Fruit fly (Drosophila melanogaster) whole organism, embryonic: Measurements from ENCODE around the gene CG12990.
A peak's percentile ranks its signal among the peaks of the same experiment; 100 is the strongest.

ENCODE experiments used
- CG10321 ChIP-seq: fragments of 200-800 bp; sonication (Bioruptor generic); IDR thresholded peaks from 2 replicates; pipeline ENCODE4 v1.3.6; 2022; ENCODE audit warnings: missing biosample characterization, missing genetic modification characterization
- CG10366 ChIP-seq: fragments of 200-800 bp; sonication (Bioruptor generic); IDR thresholded peaks from 2 replicates; pipeline ENCODE4 v1.3.6; 2022; ENCODE audit warnings: missing biosample characterization, missing genetic modification characterization
- CG10462 ChIP-seq: fragments of 200-800 bp; sonication (Bioruptor generic); optimal IDR thresholded peaks from 2 replicates; lab custom pipeline; 2016; ENCODE audit warnings: missing biosample characterization, missing genetic modification characterization
- CG10654 ChIP-seq: fragments of 200-800 bp; sonication (Bioruptor generic); optimal IDR thresholded peaks from 2 replicates; lab custom pipeline; 2016; ENCODE audit warnings: missing biosample characterization, missing genetic modification characterization
- CG11085 ChIP-seq: fragments of 200-800 bp; sonication (Bioruptor generic); IDR thresholded peaks from 2 replicates; pipeline ENCODE4 v1.3.6; 2022; ENCODE audit warnings: missing biosample characterization, missing genetic modification characterization
- CG11504 ChIP-seq: fragments of 200-800 bp; sonication (Bioruptor generic); optimal IDR thresholded peaks from 3 replicates; lab custom pipeline; 2019; ENCODE audit warnings: missing biosample characterization, mild to moderate bottlenecking, missing genetic modification characterization, moderate library complexity
- CG12104 ChIP-seq: fragments of 200-800 bp; sonication (Bioruptor generic); optimal IDR thresholded peaks from 3 replicates; lab custom pipeline; 2016; ENCODE audit warnings: missing biosample characterization, missing genetic modification characterization
- CG14014 ChIP-seq: fragments of 200-800 bp; sonication (Bioruptor generic); IDR thresholded peaks from 2 replicates; pipeline ENCODE4 v1.3.6; 2022; ENCODE audit warnings: missing biosample characterization, missing genetic modification characterization
- CG15601 ChIP-seq: fragments of 200-800 bp; sonication (Bioruptor generic); optimal IDR thresholded peaks from 3 replicates; lab custom pipeline; 2019; ENCODE audit warnings: missing biosample characterization, mild to moderate bottlenecking, missing genetic modification characterization, moderate library complexity
- CG17186 ChIP-seq: fragments of 200-800 bp; sonication (Bioruptor generic); optimal IDR thresholded peaks from 3 replicates; lab custom pipeline; 2017; ENCODE audit warnings: missing biosample characterization, missing genetic modification reagents, missing genetic modification characterization
- CG17359 ChIP-seq: fragments of 200-800 bp; sonication (Bioruptor generic); optimal IDR thresholded peaks from 3 replicates; lab custom pipeline; 2018; ENCODE audit warnings: missing biosample characterization, mild to moderate bottlenecking, missing genetic modification characterization, moderate library complexity
- CG18262 ChIP-seq: fragments of 200-800 bp; optimal IDR thresholded peaks from 3 replicates; lab custom pipeline; 2019; ENCODE audit warnings: missing biosample characterization, mild to moderate bottlenecking, missing genetic modification characterization, moderate library complexity
- CG1832 ChIP-seq: fragments of 200-800 bp; sonication (Bioruptor generic); optimal IDR thresholded peaks from 2 replicates; lab custom pipeline; 2017; ENCODE audit warnings: missing biosample characterization, mild to moderate bottlenecking, missing genetic modification characterization, inconsistent platforms
- CG2116 ChIP-seq: fragments of 200-800 bp; sonication (Bioruptor generic); optimal IDR thresholded peaks from 3 replicates; lab custom pipeline; 2018; ENCODE audit warnings: missing biosample characterization, mild to moderate bottlenecking, missing genetic modification characterization
- CG2129 ChIP-seq: fragments of 200-800 bp; sonication (Bioruptor generic); IDR thresholded peaks from 2 replicates; pipeline ENCODE4 v1.3.6; 2022; ENCODE audit warnings: missing biosample characterization, missing genetic modification characterization; ENCODE audit not compliant: partially characterized antibody
- CG2875 ChIP-seq: fragments of 200-800 bp; sonication (Bioruptor generic); optimal IDR thresholded peaks from 2 replicates; lab custom pipeline; 2017; ENCODE audit warnings: missing biosample characterization, mild to moderate bottlenecking, missing genetic modification characterization, missing genetic modification reagents
- CG3163 ChIP-seq: fragments of 200-800 bp; sonication (Bioruptor generic); optimal IDR thresholded peaks from 3 replicates; lab custom pipeline; 2016; ENCODE audit warnings: missing biosample characterization, missing genetic modification characterization
- CG3281 ChIP-seq: fragments of 200-800 bp; sonication (Bioruptor generic); optimal IDR thresholded peaks from 3 replicates; lab custom pipeline; 2017; ENCODE audit warnings: missing biosample characterization, mild to moderate bottlenecking, missing genetic modification characterization
- CG4360 ChIP-seq: fragments of 200-800 bp; sonication (Bioruptor generic); IDR thresholded peaks from 2 replicates; pipeline ENCODE4 v1.3.6; 2022; ENCODE audit warnings: missing biosample characterization, missing genetic modification characterization
- CG4617 ChIP-seq: fragments of 200-800 bp; sonication (Bioruptor generic); optimal IDR thresholded peaks from 3 replicates; lab custom pipeline; 2016; ENCODE audit warnings: missing biosample characterization, missing genetic modification characterization, borderline replicate concordance
- CG9215 ChIP-seq: fragments of 200-800 bp; sonication (Bioruptor generic); IDR thresholded peaks from 2 replicates; pipeline ENCODE4 v1.3.6; 2022; ENCODE audit warnings: missing biosample characterization, missing genetic modification characterization
- CG9817 ChIP-seq: fragments of 200-800 bp; sonication (Bioruptor generic); optimal IDR thresholded peaks from 2 replicates; lab custom pipeline; 2018; ENCODE audit warnings: missing biosample characterization, mild to moderate bottlenecking, missing genetic modification characterization, moderate library complexity
- CkIIα-i1 ChIP-seq: fragments of 200-800 bp; sonication (Bioruptor generic); IDR thresholded peaks from 2 replicates; pipeline ENCODE4 v1.3.6; 2022; ENCODE audit warnings: missing biosample characterization, missing genetic modification characterization
- Dip2 ChIP-seq: fragments of 200-800 bp; sonication (Bioruptor generic); IDR thresholded peaks from 2 replicates; pipeline ENCODE4 v1.3.6; 2022; ENCODE audit warnings: missing biosample characterization, missing genetic modification characterization
- Ets65A ChIP-seq: fragments of 200-800 bp; sonication (Bioruptor generic); peaks from one replicate; lab custom pipeline; 2016; ENCODE audit warnings: missing biosample characterization, missing genetic modification characterization
- Fer1 ChIP-seq: fragments of 200-800 bp; sonication (Bioruptor generic); optimal IDR thresholded peaks from 2 replicates; lab custom pipeline; 2017; ENCODE audit warnings: missing biosample characterization, mild to moderate bottlenecking, missing genetic modification characterization
- HLH3B ChIP-seq: fragments of 200-800 bp; sonication (Bioruptor generic); IDR thresholded peaks from 2 replicates; pipeline ENCODE4 v1.3.6; 2022; ENCODE audit warnings: missing biosample characterization, missing genetic modification characterization
- Kr ChIP-seq: fragments of 200-800 bp; sonication (Bioruptor generic); optimal IDR thresholded peaks from 2 replicates; lab custom pipeline; 2017; ENCODE audit warnings: missing biosample characterization, mild to moderate bottlenecking, missing genetic modification characterization
- Med ChIP-seq: fragments of 200-800 bp; sonication (Bioruptor generic); peaks from one replicate; lab custom pipeline; 2016; ENCODE audit warnings: missing biosample characterization, missing genetic modification characterization, mild to moderate bottlenecking, inconsistent platforms, moderate library complexity
- Nf-YA ChIP-seq: fragments of 200-800 bp; sonication (Bioruptor generic); IDR thresholded peaks from 2 replicates; pipeline ENCODE4 v1.3.6; 2022; ENCODE audit warnings: missing biosample characterization, missing genetic modification characterization
- NfI ChIP-seq: fragments of 200-800 bp; sonication (Bioruptor generic); optimal IDR thresholded peaks from 3 replicates; lab custom pipeline; 2018; ENCODE audit warnings: missing biosample characterization, mild to moderate bottlenecking, missing genetic modification characterization, moderate library complexity
- ab ChIP-seq: fragments of 200-800 bp; sonication (Bioruptor generic); optimal IDR thresholded peaks from 2 replicates; lab custom pipeline; 2016; ENCODE audit warnings: missing biosample characterization, missing genetic modification characterization
- ap ChIP-seq: fragments of 200-800 bp; sonication (Bioruptor generic); IDR thresholded peaks from 2 replicates; pipeline ENCODE4 v1.3.6; 2022; ENCODE audit warnings: missing biosample characterization, missing genetic modification characterization
- bigmax ChIP-seq: fragments of 200-800 bp; sonication (Bioruptor generic); optimal IDR thresholded peaks from 2 replicates; lab custom pipeline; 2018; ENCODE audit warnings: missing biosample characterization, mild to moderate bottlenecking, missing genetic modification characterization
- bowl ChIP-seq: fragments of 200-800 bp; sonication (Bioruptor generic); IDR thresholded peaks from 2 replicates; pipeline ENCODE4 v1.3.6; 2022; ENCODE audit warnings: missing biosample characterization, missing genetic modification characterization
- cas ChIP-seq: fragments of 200-800 bp; sonication (Bioruptor generic); IDR thresholded peaks from 2 replicates; pipeline ENCODE4 v1.3.6; 2022; ENCODE audit warnings: missing biosample characterization, missing genetic modification characterization
- caup ChIP-seq: fragments of 200-800 bp; sonication (Bioruptor generic); optimal IDR thresholded peaks from 3 replicates; lab custom pipeline; 2017; ENCODE audit warnings: missing biosample characterization, mild to moderate bottlenecking, missing genetic modification characterization, moderate library complexity; ENCODE audit not compliant: severe bottlenecking
- chn ChIP-seq: fragments of 200-800 bp; sonication (Bioruptor generic); optimal IDR thresholded peaks from 2 replicates; lab custom pipeline; 2016; ENCODE audit warnings: missing biosample characterization, missing genetic modification characterization
- dmrt11E ChIP-seq: fragments of 200-800 bp; sonication (Bioruptor generic); optimal IDR thresholded peaks from 3 replicates; lab custom pipeline; 2018; ENCODE audit warnings: missing biosample characterization, mild to moderate bottlenecking, missing genetic modification characterization, moderate library complexity
- en ChIP-seq: fragments of 200-800 bp; sonication (Bioruptor generic); optimal IDR thresholded peaks from 2 replicates; lab custom pipeline; 2016; ENCODE audit warnings: missing biosample characterization, missing genetic modification characterization
- nerfin-1 ChIP-seq: fragments of 200-800 bp; sonication (Bioruptor generic); optimal IDR thresholded peaks from 3 replicates; lab custom pipeline; 2019; ENCODE audit warnings: missing biosample characterization, mild to moderate bottlenecking, missing genetic modification characterization, moderate library complexity
- otp ChIP-seq: fragments of 200-800 bp; sonication (Bioruptor generic); IDR thresholded peaks from 3 replicates; pipeline ENCODE4, ENCODE4 v1.3.6; 2022; ENCODE audit warnings: missing biosample characterization, missing genetic modification characterization
- peb ChIP-seq: fragments of 200-800 bp; sonication (Bioruptor generic); IDR thresholded peaks from 2 replicates; pipeline ENCODE4 v1.3.6; 2022; ENCODE audit warnings: missing biosample characterization, missing genetic modification characterization
- phol ChIP-seq: fragments of 200-800 bp; sonication (Bioruptor generic); optimal IDR thresholded peaks from 3 replicates; lab custom pipeline; 2018; ENCODE audit warnings: missing biosample characterization, mild to moderate bottlenecking, missing genetic modification characterization, moderate library complexity
- pita ChIP-seq: fragments of 200-800 bp; sonication (Bioruptor generic); optimal IDR thresholded peaks from 2 replicates; lab custom pipeline; 2017; ENCODE audit warnings: missing biosample characterization, mild to moderate bottlenecking, missing genetic modification characterization
- ranshi ChIP-seq: fragments of 200-800 bp; sonication (Bioruptor generic); IDR thresholded peaks from 2 replicates; pipeline ENCODE4 v1.3.6; 2022; ENCODE audit warnings: missing biosample characterization, missing genetic modification characterization
- rib ChIP-seq: fragments of 200-800 bp; sonication (Bioruptor generic); IDR thresholded peaks from 2 replicates; pipeline ENCODE4 v1.3.6; 2022; ENCODE audit warnings: missing biosample characterization, missing genetic modification characterization
- sug ChIP-seq: fragments of 200-800 bp; optimal IDR thresholded peaks from 2 replicates; lab custom pipeline; 2019; ENCODE audit warnings: missing biosample characterization, mild to moderate bottlenecking, missing genetic modification characterization, moderate library complexity
- tna ChIP-seq: fragments of 200-800 bp; sonication (Bioruptor generic); IDR thresholded peaks from 2 replicates; pipeline ENCODE4 v1.3.6; 2022; ENCODE audit warnings: missing biosample characterization, missing genetic modification characterization; ENCODE audit not compliant: partially characterized antibody
- wdn ChIP-seq: fragments of 200-800 bp; sonication (Bioruptor generic); IDR thresholded peaks from 2 replicates; pipeline ENCODE4 v1.3.6; 2022; ENCODE audit warnings: missing biosample characterization, missing genetic modification characterization

Gene CG12990

dm6 chrX:17631996-17632612 lies 39.6 kb downstream of the CG12990 start, which contains the start of the genes corolla and ND-24 (continued):
- TF ChIP-seq CG10366 (GFP tag; lab: Robert Waterston, UW) = peak; percentile 90
- TF ChIP-seq wdn = peak; percentile 57; the same call in 1 of the 2 replicates
- TF ChIP-seq phol (tag; lab: Kevin White, UChicago) = peak; percentile 83
- TF ChIP-seq HLH3B (GFP tag; lab: Robert Waterston, UW) = peak; percentile 87
- TF ChIP-seq sug (tag; lab: Kevin White, UChicago) = peak; percentile 59
- TF ChIP-seq rib (GFP tag; lab: Robert Waterston, UW) = peak; percentile 82
- TF ChIP-seq CG2116 (GFP tag; lab: Kevin White, UChicago) = peak; percentile 89
- peak; percentile 82 for TF ChIP-seq CG2129 (GFP tag; lab: Robert Waterston, UW)
- peak; percentile 76 for TF ChIP-seq CG4617 (GFP tag; lab: Kevin White, UChicago)
- TF ChIP-seq CG17186 (GFP tag; lab: Kevin White, UChicago) = peak; percentile 72
- peak; percentile 74 for TF ChIP-seq CG12104 (GFP tag; lab: Kevin White, UChicago)
- peak; percentile 84 for TF ChIP-seq peb
- peak; percentile 78 for TF ChIP-seq caup (GFP tag; lab: Kevin White, UChicago)
- TF ChIP-seq CG1832 (GFP tag; lab: Kevin White, UChicago) = no peak
- TF ChIP-seq chn (GFP tag; lab: Kevin White, UChicago) = peak; percentile 86
- TF ChIP-seq Fer1 (GFP tag; lab: Kevin White, UChicago) = peak; percentile 77
- TF ChIP-seq CG4360 (GFP tag; lab: Robert Waterston, UW) = no peak
- peak; percentile 48 for TF ChIP-seq nerfin-1 (tag; lab: Kevin White, UChicago)
- TF ChIP-seq ap (GFP tag; lab: Robert Waterston, UW) = peak; percentile 78
- peak; percentile 94 for TF ChIP-seq Ets65A (GFP tag; lab: Kevin White, UChicago)
- TF ChIP-seq otp (GFP tag; lab: Robert Waterston, UW) = peak; percentile 59; the same call in 1 of the 3 replicates
- TF ChIP-seq CG18262 (tag; lab: Kevin White, UChicago) = peak; percentile 68
- TF ChIP-seq Med (GFP tag; lab: Kevin White, UChicago) = peak; percentile 97
- TF ChIP-seq NfI = peak; percentile 81
- peak; percentile 6 for TF ChIP-seq en
- TF ChIP-seq CG10321 = peak; percentile 49; the same call in 1 of the 2 replicates
- peak; percentile 80 for TF ChIP-seq CG15601 (tag; lab: Kevin White, UChicago)
- TF ChIP-seq CG11085 (GFP tag; lab: Robert Waterston, UW) = peak; percentile 80
- 0 out of 2 replicates have a peak, but pooled peaks have one; percentile 13 for TF ChIP-seq CkIIα-i1 (GFP tag; lab: Robert Waterston, UW)
- TF ChIP-seq bigmax (GFP tag; lab: Kevin White, UChicago) = no peak
- peak; percentile 83 for TF ChIP-seq ranshi
- TF ChIP-seq Dip2 (GFP tag; lab: Robert Waterston, UW) = no peak
- peak; percentile 73 for TF ChIP-seq CG9817 (tag; lab: Kevin White, UChicago)
- peak; percentile 4 for TF ChIP-seq ab (GFP tag; lab: Kevin White, UChicago)
- peak; percentile 78 for TF ChIP-seq CG10654 (GFP tag; lab: Kevin White, UChicago)
- no peak for TF ChIP-seq pita (GFP tag; lab: Kevin White, UChicago)
- TF ChIP-seq CG10462 (GFP tag; lab: Kevin White, UChicago) = peak; percentile 66
- TF ChIP-seq CG9215 (GFP tag; lab: Robert Waterston, UW) = peak; percentile 85
- no peak for TF ChIP-seq CG11504 (tag; lab: Kevin White, UChicago)
- TF ChIP-seq CG3163 = peak; percentile 53
- peak; percentile 34 for TF ChIP-seq CG2875
- peak; percentile 81 for TF ChIP-seq dmrt11E (tag; lab: Kevin White, UChicago)
- peak; percentile 83 for TF ChIP-seq CG17359 (tag; lab: Kevin White, UChicago)
- no peak for TF ChIP-seq Kr (GFP tag; lab: Kevin White, UChicago)
- TF ChIP-seq bowl (GFP tag; lab: Robert Waterston, UW) = peak; percentile 68; the same call in 1 of the 2 replicates
- peak; percentile 67 for TF ChIP-seq CG3281
- TF ChIP-seq tna (GFP tag; lab: Robert Waterston, UW) = peak; percentile 60; the same call in 1 of the 2 replicates
- TF ChIP-seq Nf-YA (GFP tag; lab: Robert Waterston, UW) = peak; percentile 73
- peak; percentile 75 for TF ChIP-seq CG14014
- TF ChIP-seq cas = peak; percentile 90
